Fruit fly (Drosophila melanogaster) Kc167 (cell line): ENCODE results near the gene CG9616.

Experiments used
- Myc ChIP-seq: fragments of >200 bp; optimal IDR thresholded peaks from 2 replicates; lab custom pipeline; 2017; ENCODE audit warnings: missing external identifiers
- Sin3A ChIP-seq: fragments of >200 bp; optimal IDR thresholded peaks from 2 replicates; lab custom pipeline; 2018; ENCODE audit warnings: missing external identifiers

DNA sequence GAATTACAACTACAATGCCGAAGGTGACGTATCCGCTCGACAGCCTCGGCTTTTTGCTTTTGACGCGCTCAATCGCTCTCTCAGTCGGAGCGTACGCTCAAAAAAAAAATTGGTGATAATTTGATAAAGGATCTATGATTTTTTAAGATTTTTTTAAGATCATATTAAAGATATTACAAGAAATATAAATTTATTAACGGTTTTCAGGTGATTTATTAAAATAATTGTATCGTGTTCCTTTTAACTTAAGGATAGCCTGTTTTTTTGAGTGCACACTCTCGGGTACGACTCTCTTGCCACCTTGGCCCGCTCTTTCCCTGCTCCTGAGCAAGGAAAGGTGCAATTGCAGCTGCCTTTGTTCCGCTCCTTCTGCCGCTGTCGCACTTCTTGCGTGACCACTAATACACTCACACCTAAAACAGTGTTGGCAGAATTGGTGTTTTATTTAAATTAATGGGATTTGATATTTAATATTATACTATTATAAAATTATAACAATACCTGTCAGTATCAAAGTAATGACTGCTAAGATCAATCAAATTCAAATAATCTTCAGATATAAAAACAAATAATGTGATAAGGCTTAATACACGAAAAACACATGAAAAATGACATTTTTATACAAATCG lies 32.7 kb upstream of the CG9616 start:
- TF ChIP-seq Myc (lab: Kevin White, UChicago) (no peak), Sin3A (lab: Kevin White, UChicago) (no peak)
